Worm (Caenorhabditis elegans) whole organism, L1 larva: ENCODE data around the gene pro-1.
A peak's percentile ranks its signal among the peaks of the same experiment; 100 is the strongest.

ENCODE experiments used
- C04F5.9 ChIP-seq: sonication (generic microtip); optimal IDR thresholded peaks from 2 replicates; lab custom pipeline; 2016; ENCODE audit warnings: missing genetic modification characterization, missing compliant biosample characterization
- C34B4.2 ChIP-seq: sonication (generic microtip); optimal IDR thresholded peaks from 2 replicates; lab custom pipeline; 2017; ENCODE audit warnings: mild to moderate bottlenecking, missing genetic modification characterization, missing compliant biosample characterization
- alr-1 ChIP-seq: fragments of 200-800 bp; sonication (Bioruptor generic); optimal IDR thresholded peaks from 2 replicates; lab custom pipeline; 2018; ENCODE audit warnings: borderline replicate concordance, mild to moderate bottlenecking, missing genetic modification characterization, missing compliant biosample characterization
- aly-2 ChIP-seq: fragments of 150-350 bp; optimal IDR thresholded peaks from 2 replicates; lab custom pipeline; 2014; ENCODE audit warnings: missing biosample characterization, missing genetic modification characterization
- blmp-1 ChIP-seq: fragments of 150-350 bp; optimal IDR thresholded peaks from 2 replicates; lab custom pipeline; 2014; ENCODE audit warnings: missing biosample characterization, missing genetic modification characterization
- ceh-82 ChIP-seq, 3 experiments: fragments of 150-350 bp in 1 of 3; sonication (generic microtip) in 2 of 3; optimal IDR thresholded peaks; 2 replicates each; lab custom pipeline; 2014 to 2017; ENCODE audit warnings: missing biosample characterization in 3 of 3, missing genetic modification characterization in 3 of 3
- ceh-88 ChIP-seq: fragments of 200-800 bp; sonication (Bioruptor generic); IDR thresholded peaks from 2 replicates; pipeline ENCODE4 v1.3.6; 2022; ENCODE audit warnings: missing genetic modification characterization, missing compliant biosample characterization
- ceh-90 ChIP-seq: sonication (generic microtip); optimal IDR thresholded peaks from 2 replicates; lab custom pipeline; 2016; ENCODE audit warnings: missing genetic modification characterization, missing compliant biosample characterization
- dsc-1 ChIP-seq: sonication (generic microtip); optimal IDR thresholded peaks from 2 replicates; lab custom pipeline; 2016; ENCODE audit warnings: mild to moderate bottlenecking, missing genetic modification characterization, missing compliant biosample characterization
- efl-1 ChIP-seq, 4 experiments: fragments of 150-350 bp; optimal IDR thresholded peaks in 3 of 4; peaks in 1 of 4; 1 replicate in 1 of 4; 2 replicates in 3 of 4; lab custom pipeline; 2014; ENCODE audit warnings: missing biosample characterization in 2 of 4, missing genetic modification characterization in 2 of 4, missing genetic modification reagents in 2 of 4
- egl-27 ChIP-seq, 2 experiments: fragments of 150-350 bp in 1 of 2; sonication (generic microtip); optimal IDR thresholded peaks; 3 replicates each; lab custom pipeline; 2017 to 2018; ENCODE audit warnings: missing biosample characterization in 2 of 2, missing genetic modification characterization in 2 of 2, missing genetic modification reagents in 2 of 2
- ets-5 ChIP-seq: fragments of 200-800 bp; sonication (Bioruptor generic); IDR thresholded peaks from 2 replicates; pipeline ENCODE4 v1.3.6; 2022; ENCODE audit warnings: missing genetic modification characterization, missing compliant biosample characterization
- fkh-10 ChIP-seq: sonication (generic microtip); optimal IDR thresholded peaks from 2 replicates; lab custom pipeline; 2017; ENCODE audit warnings: missing biosample characterization, missing genetic modification reagents, missing genetic modification characterization
- fkh-4 ChIP-seq: sonication (generic microtip); optimal IDR thresholded peaks from 2 replicates; lab custom pipeline; 2016; ENCODE audit warnings: missing compliant biosample characterization, missing genetic modification characterization, borderline replicate concordance
- grh-1 ChIP-seq: fragments of 200-800 bp; sonication (Bioruptor generic); IDR thresholded peaks from 2 replicates; pipeline ENCODE4 v1.3.6; 2022; ENCODE audit warnings: missing genetic modification reagents, missing genetic modification characterization, missing compliant biosample characterization
- hlh-4 ChIP-seq: sonication (generic microtip); optimal IDR thresholded peaks from 2 replicates; lab custom pipeline; 2016; ENCODE audit warnings: mild to moderate bottlenecking, missing genetic modification characterization, missing compliant biosample characterization
- irx-1 ChIP-seq: sonication (generic microtip); optimal IDR thresholded peaks from 2 replicates; lab custom pipeline; 2016; ENCODE audit warnings: missing genetic modification characterization, missing compliant biosample characterization
- isw-1 ChIP-seq: fragments of 200-800 bp; sonication (Bioruptor generic); IDR thresholded peaks from 2 replicates; pipeline ENCODE4 v1.3.6; 2022; ENCODE audit warnings: missing genetic modification characterization, missing compliant biosample characterization
- jun-1 ChIP-seq: fragments of 150-350 bp; optimal IDR thresholded peaks from 2 replicates; lab custom pipeline; 2014; ENCODE audit warnings: missing biosample characterization, missing genetic modification reagents, missing genetic modification characterization
- lin-13 ChIP-seq: fragments of 150-350 bp; optimal IDR thresholded peaks from 2 replicates; lab custom pipeline; 2014; ENCODE audit warnings: missing biosample characterization, missing genetic modification reagents, missing genetic modification characterization
- lin-14 ChIP-seq: fragments of 200-800 bp; sonication (Bioruptor generic); optimal IDR thresholded peaks from 2 replicates; lab custom pipeline; 2018; ENCODE audit warnings: mild to moderate bottlenecking, missing genetic modification characterization, moderate library complexity, missing compliant biosample characterization
- lin-15B ChIP-seq: fragments of 150-350 bp; sonication (generic microtip); optimal IDR thresholded peaks from 3 replicates; lab custom pipeline; 2014; ENCODE audit warnings: missing biosample characterization, missing genetic modification characterization
- lin-35 ChIP-seq, 2 experiments: fragments of 150-350 bp; optimal IDR thresholded peaks; 2 replicates each; lab custom pipeline; 2014; ENCODE audit warnings: missing biosample characterization in 2 of 2, missing genetic modification characterization in 2 of 2, missing genetic modification reagents in 2 of 2
- lsy-2 ChIP-seq, 2 experiments: fragments of 150-350 bp; optimal IDR thresholded peaks; 2 replicates each; lab custom pipeline; 2014; ENCODE audit warnings: missing biosample characterization in 2 of 2, missing genetic modification characterization in 2 of 2
- mdl-1 ChIP-seq, 2 experiments: fragments of 150-350 bp; optimal IDR thresholded peaks; 2 replicates each; lab custom pipeline; 2014 to 2017; ENCODE audit warnings: missing biosample characterization in 2 of 2, missing genetic modification characterization in 2 of 2, inconsistent platforms in 1 of 2
- mef-2 ChIP-seq: fragments of 150-350 bp; optimal IDR thresholded peaks from 2 replicates; lab custom pipeline; 2014; ENCODE audit warnings: missing biosample characterization, missing genetic modification characterization
- mep-1 ChIP-seq: fragments of 150-350 bp; optimal IDR thresholded peaks from 2 replicates; lab custom pipeline; 2014; ENCODE audit warnings: missing biosample characterization, missing genetic modification characterization
- nhr-19 ChIP-seq: fragments of 200-800 bp; sonication (Bioruptor generic); conservative IDR thresholded peaks from 2 replicates; pipeline ENCODE4 v1.3.6; 2022; ENCODE audit warnings: missing genetic modification characterization, missing compliant biosample characterization
- nhr-20 ChIP-seq: sonication (generic microtip); optimal IDR thresholded peaks from 2 replicates; lab custom pipeline; 2016; ENCODE audit warnings: mild to moderate bottlenecking, missing genetic modification characterization, missing compliant biosample characterization
- nhr-47 ChIP-seq: sonication (generic microtip); optimal IDR thresholded peaks from 2 replicates; lab custom pipeline; 2016; ENCODE audit warnings: mild to moderate bottlenecking, missing genetic modification characterization, moderate library complexity, missing compliant biosample characterization
- nhr-71 ChIP-seq: sonication (generic microtip); optimal IDR thresholded peaks from 2 replicates; lab custom pipeline; 2016; ENCODE audit warnings: mild to moderate bottlenecking, missing genetic modification characterization, moderate library complexity, missing compliant biosample characterization
- nhr-77 ChIP-seq: fragments of 150-350 bp; optimal IDR thresholded peaks from 2 replicates; lab custom pipeline; 2014; ENCODE audit warnings: missing biosample characterization, missing genetic modification characterization
- nhr-84 ChIP-seq: sonication (generic microtip); optimal IDR thresholded peaks from 2 replicates; lab custom pipeline; 2017; ENCODE audit warnings: missing biosample characterization, missing genetic modification characterization
- nhr-85 ChIP-seq: sonication (generic microtip); peaks from one replicate; lab custom pipeline; 2016; ENCODE audit warnings: missing genetic modification characterization, inconsistent platforms, missing compliant biosample characterization
- nhr-90 ChIP-seq: sonication (generic microtip); optimal IDR thresholded peaks from 2 replicates; lab custom pipeline; 2016; ENCODE audit warnings: mild to moderate bottlenecking, missing genetic modification characterization, missing compliant biosample characterization; ENCODE audit not compliant: poor library complexity
- pqm-1 ChIP-seq: sonication (generic microtip); optimal IDR thresholded peaks from 3 replicates; lab custom pipeline; 2017; ENCODE audit warnings: missing biosample characterization, missing genetic modification characterization
- rnt-1 ChIP-seq: sonication (generic microtip); optimal IDR thresholded peaks from 2 replicates; lab custom pipeline; 2016; ENCODE audit warnings: mild to moderate bottlenecking, missing genetic modification characterization, moderate library complexity, missing compliant biosample characterization
- skn-1 ChIP-seq: fragments of 150-350 bp; optimal IDR thresholded peaks from 2 replicates; lab custom pipeline; 2014; ENCODE audit warnings: missing biosample characterization, missing genetic modification characterization
- snpc-4 ChIP-seq: fragments of 150-350 bp; optimal IDR thresholded peaks from 2 replicates; lab custom pipeline; 2014; ENCODE audit warnings: missing biosample characterization, missing genetic modification characterization
- snu-23 ChIP-seq: sonication (generic microtip); optimal IDR thresholded peaks from 2 replicates; lab custom pipeline; 2016; ENCODE audit warnings: missing genetic modification characterization, missing compliant biosample characterization
- sox-4 ChIP-seq: sonication (generic microtip); optimal IDR thresholded peaks from 2 replicates; lab custom pipeline; 2016; ENCODE audit warnings: missing genetic modification characterization, missing compliant biosample characterization
- sptf-1 ChIP-seq: fragments of 150-350 bp; optimal IDR thresholded peaks from 2 replicates; lab custom pipeline; 2014; ENCODE audit warnings: missing biosample characterization, missing genetic modification characterization
- sup-37 ChIP-seq: fragments of 200-800 bp; sonication (Bioruptor generic); optimal IDR thresholded peaks from 2 replicates; lab custom pipeline; 2018; ENCODE audit warnings: mild to moderate bottlenecking, missing genetic modification characterization, missing compliant biosample characterization
- unc-130 ChIP-seq: fragments of 150-350 bp; optimal IDR thresholded peaks from 2 replicates; lab custom pipeline; 2017; ENCODE audit warnings: missing biosample characterization, missing genetic modification characterization, inconsistent platforms
- unc-30 ChIP-seq: sonication (generic microtip); optimal IDR thresholded peaks from 2 replicates; lab custom pipeline; 2017; ENCODE audit warnings: missing biosample characterization, missing genetic modification characterization
- unc-62 ChIP-seq: fragments of 150-350 bp; optimal IDR thresholded peaks from 2 replicates; lab custom pipeline; 2014; ENCODE audit warnings: missing biosample characterization, missing genetic modification reagents, missing genetic modification characterization
- xbp-1 ChIP-seq: sonication (generic microtip); optimal IDR thresholded peaks from 2 replicates; lab custom pipeline; 2016; ENCODE audit warnings: missing genetic modification characterization, missing compliant biosample characterization
- zag-1 ChIP-seq: fragments of 150-350 bp; optimal IDR thresholded peaks from 2 replicates; lab custom pipeline; 2014; ENCODE audit warnings: missing biosample characterization, missing genetic modification characterization
- ztf-11 ChIP-seq, 2 experiments: sonication (generic microtip); optimal IDR thresholded peaks; 2 replicates each; lab custom pipeline; 2016 to 2017; ENCODE audit warnings: missing genetic modification characterization in 2 of 2, missing biosample characterization in 1 of 2, missing compliant biosample characterization in 1 of 2
- ztf-4 ChIP-seq: fragments of 150-350 bp; optimal IDR thresholded peaks from 2 replicates; lab custom pipeline; 2014; ENCODE audit warnings: missing biosample characterization, missing genetic modification characterization

Gene pro-1

DNA sequence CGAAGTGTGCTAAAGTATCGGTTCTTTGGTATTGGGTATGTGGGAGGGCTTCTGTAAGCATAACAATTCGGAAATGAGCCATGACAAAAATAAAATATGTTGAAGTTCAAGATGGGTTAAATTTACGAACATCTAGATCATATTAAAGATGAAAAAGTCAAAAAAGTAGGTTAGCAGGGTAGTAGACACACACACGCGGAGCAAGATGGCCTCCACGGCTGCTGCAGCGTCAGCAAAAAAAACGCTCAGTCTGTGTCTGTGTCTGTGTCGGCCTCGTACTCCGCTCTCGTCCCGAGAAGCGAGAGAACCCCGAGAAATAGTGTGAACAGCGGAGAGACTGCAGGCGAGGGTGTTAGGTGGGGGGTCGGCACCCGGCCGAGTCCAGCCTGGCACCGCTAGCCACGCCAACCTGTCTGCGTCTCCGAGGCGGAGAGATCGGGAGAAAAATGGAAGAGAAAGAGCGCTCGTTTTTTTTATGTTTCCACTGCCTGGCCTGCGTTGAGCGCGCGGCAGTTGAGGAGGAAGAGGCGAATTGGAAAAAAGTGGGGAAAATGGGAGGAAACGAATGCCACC, 39.2 kb downstream of the pro-1 start, which contains the start of gene myrf-1 (continued):
- TF ChIP-seq nhr-47 (tag; lab: Kevin White, UChicago) = peak; percentile 85
- no peak for TF ChIP-seq hlh-4 (tag; lab: Kevin White, UChicago)
- no peak for TF ChIP-seq C34B4.2 (tag; lab: Kevin White, UChicago)
- TF ChIP-seq lin-14 = peak; percentile 97
- TF ChIP-seq egl-27 (tag; optimal IDR thresholded peaks at IDR 0.05; lab: Kevin White, UChicago) = peak; percentile 32 to 41
- peak; percentile 66 for TF ChIP-seq isw-1 (GFP tag; lab: Robert Waterston, UW)
- TF ChIP-seq alr-1 (tag; lab: Kevin White, UChicago) = no peak
- TF ChIP-seq ztf-11 (tag; optimal IDR thresholded peaks at IDR 0.05; lab: Kevin White, UChicago) = peak in 1 of 2 experiments; percentile 75
- TF ChIP-seq nhr-20 (tag; lab: Kevin White, UChicago) = peak; percentile 85
- peak; percentile 66 for TF ChIP-seq fkh-10
- TF ChIP-seq nhr-19 = peak; percentile 80
- TF ChIP-seq ceh-88 = no peak
- TF ChIP-seq lin-15B (tag; lab: Kevin White, UChicago) = peak; percentile 15
- no peak for TF ChIP-seq ceh-90 (tag; lab: Kevin White, UChicago)
- TF ChIP-seq irx-1 (tag; lab: Kevin White, UChicago) = peak; percentile 66
- TF ChIP-seq lin-13 (GFP tag; lab: Kevin White, UChicago) = peak; percentile 52
- TF ChIP-seq pqm-1 (tag; lab: Kevin White, UChicago) = no peak
- peak; percentile 49 to 91 (median 53) for TF ChIP-seq ceh-82 (tag; optimal IDR thresholded peaks at IDR 0.05; lab: Kevin White, UChicago)
- no peak for TF ChIP-seq C04F5.9 (tag; lab: Kevin White, UChicago)
- no peak for TF ChIP-seq zag-1 (tag; lab: Kevin White, UChicago)
- TF ChIP-seq ets-5 (GFP tag; lab: Robert Waterston, UW) = no peak
- TF ChIP-seq sox-4 = peak; percentile 54
- peak; percentile 73 for TF ChIP-seq blmp-1 (tag; lab: Kevin White, UChicago)
- no peak for TF ChIP-seq unc-62
- TF ChIP-seq fkh-4 (tag; lab: Kevin White, UChicago) = no peak
- TF ChIP-seq nhr-90 = peak; percentile 73
- TF ChIP-seq lsy-2 (tag; optimal IDR thresholded peaks at IDR 0.05; lab: Kevin White, UChicago) = peak; percentile 68 to 76
- peak; percentile 77 for TF ChIP-seq dsc-1 (tag; lab: Kevin White, UChicago)
- TF ChIP-seq mef-2 = peak; percentile 10
- TF ChIP-seq sup-37 = no peak
- TF ChIP-seq mep-1 (tag; lab: Kevin White, UChicago) = peak; percentile 73
- no peak for TF ChIP-seq sptf-1 (tag; lab: Kevin White, UChicago)
- no peak for TF ChIP-seq unc-30 (tag; lab: Kevin White, UChicago)
- peak in 1 of 2 experiments; percentile 83 for TF ChIP-seq mdl-1 (tag; optimal IDR thresholded peaks at IDR 0.05; lab: Kevin White, UChicago)
- TF ChIP-seq nhr-84 (tag; lab: Kevin White, UChicago) = no peak
- peak; percentile 70 for TF ChIP-seq unc-130 (tag; lab: Kevin White, UChicago)
- TF ChIP-seq grh-1 (GFP tag; lab: Robert Waterston, UW) = peak; percentile 64
- no peak for TF ChIP-seq aly-2 (tag; lab: Kevin White, UChicago)
- TF ChIP-seq ztf-4 (tag; lab: Kevin White, UChicago) = peak; percentile 80

DNA sequence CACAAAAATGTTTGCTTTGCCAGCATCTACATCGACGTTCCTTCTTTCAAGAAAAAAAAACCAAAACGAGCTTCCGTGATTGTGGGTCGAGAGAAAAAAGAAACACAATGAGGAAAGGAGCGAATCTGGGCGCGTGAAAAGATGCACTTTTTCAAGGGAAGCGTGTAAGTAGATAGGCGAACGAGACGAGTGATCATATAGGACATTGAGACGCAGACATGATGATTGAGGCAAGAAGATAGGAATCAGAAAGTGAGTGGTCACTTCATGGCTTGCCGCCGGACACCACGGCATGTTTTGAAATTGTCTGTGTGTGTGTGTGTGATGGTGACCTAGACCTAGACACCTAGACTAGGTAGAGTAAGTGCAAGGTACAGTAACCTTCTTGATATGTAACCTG, 40.2 kb downstream of the pro-1 start:
- no peak for TF ChIP-seq snpc-4 (tag; lab: Kevin White, UChicago)
- peak; percentile 20 to 31 for TF ChIP-seq lin-35 (GFP tag; optimal IDR thresholded peaks at IDR 0.05; lab: Kevin White, UChicago)
- no peak for TF ChIP-seq jun-1 (tag; lab: Kevin White, UChicago)
- TF ChIP-seq ceh-90 (tag; lab: Kevin White, UChicago) = no peak
- peak; percentile 94 for TF ChIP-seq blmp-1 (tag; lab: Kevin White, UChicago)
- TF ChIP-seq lin-15B (tag; lab: Kevin White, UChicago) = no peak
- peak; percentile 1 for TF ChIP-seq nhr-90
- peak; percentile 4 for TF ChIP-seq xbp-1 (tag; lab: Kevin White, UChicago)
- peak in 1 of 2 experiments; percentile 65 for TF ChIP-seq mdl-1 (tag; optimal IDR thresholded peaks at IDR 0.05; lab: Kevin White, UChicago)
- TF ChIP-seq efl-1 (optimal IDR thresholded peaks at IDR 0.05; lab: Kevin White, UChicago) = peak; percentile 19 to 24
- no peak for TF ChIP-seq efl-1 (GFP tag; optimal IDR thresholded peaks at IDR 0.05 in 1 of 2; lab: Kevin White, UChicago)
- TF ChIP-seq ceh-82 (tag; optimal IDR thresholded peaks at IDR 0.05; lab: Kevin White, UChicago) = peak in 1 of 3 experiments; percentile 40
- TF ChIP-seq nhr-71 (tag; lab: Kevin White, UChicago) = peak; percentile 58
- TF ChIP-seq aly-2 (tag; lab: Kevin White, UChicago) = no peak
- peak; percentile 62 for TF ChIP-seq mep-1 (tag; lab: Kevin White, UChicago)
- TF ChIP-seq nhr-20 (tag; lab: Kevin White, UChicago) = peak; percentile 61
- peak; percentile 11 for TF ChIP-seq nhr-77 (tag; lab: Kevin White, UChicago)
- TF ChIP-seq fkh-10 = no peak
- peak; percentile 8 for TF ChIP-seq skn-1 (tag; lab: Kevin White, UChicago)
- TF ChIP-seq sptf-1 (tag; lab: Kevin White, UChicago) = no peak
- TF ChIP-seq rnt-1 = peak; percentile 71
- peak; percentile 59 for TF ChIP-seq snu-23 (GFP tag; lab: Kevin White, UChicago)
- peak; percentile 94 for TF ChIP-seq nhr-85 (tag; lab: Kevin White, UChicago)
